Worm (Caenorhabditis elegans): Measurements from ENCODE around the gene ugt-30.

Gene ugt-30

ce11 chrV:15136772-15137171, 11.7 kb upstream of the ugt-30 start, which contains the start of gene aipl-1 (continued):
- TF ChIP-seq ZK337.2 (GFP tag; IDR thresholded peaks at IDR 0.05) = peak; percentile 47; the same call in 1 of the 2 replicates
- TF ChIP-seq lin-38 (GFP tag; IDR thresholded peaks at IDR 0.05) = peak; percentile 95
- no peak for TF ChIP-seq nhr-25 (tag; optimal IDR thresholded peaks at IDR 0.05; ENCODE audit: borderline replicate concordance, insufficient read depth)
- peak; percentile 69 for TF ChIP-seq nhr-28 (tag; optimal IDR thresholded peaks at IDR 0.05)
- TF ChIP-seq F26F4.8 (GFP tag; conservative IDR thresholded peaks at IDR 0.05) = no peak

ce11 chrV:15133812-15134211, 8.8 kb upstream of the ugt-30 start:
- TF ChIP-seq lsy-2 (tag; optimal IDR thresholded peaks at IDR 0.05) (no peak), F44E2.7 (GFP tag; IDR thresholded peaks at IDR 0.05) (no peak), nhr-28 (tag; optimal IDR thresholded peaks at IDR 0.05) (peak; percentile 36), F10B5.3 (tag; optimal IDR thresholded peaks at IDR 0.05) (no peak), nhr-102 (tag; optimal IDR thresholded peaks at IDR 0.05) (no peak), ztf-7 (tag; optimal IDR thresholded peaks at IDR 0.05) (no peak), nhr-237 (tag; optimal IDR thresholded peaks at IDR 0.05) (no peak), zip-11 (GFP tag; IDR thresholded peaks at IDR 0.05) (no peak), Y105C5A.15 (GFP tag; IDR thresholded peaks at IDR 0.05) (no peak), fos-1 (tag; optimal IDR thresholded peaks at IDR 0.05) (no peak), vab-7 (GFP tag; IDR thresholded peaks at IDR 0.05) (no peak), lir-3 (tag; optimal IDR thresholded peaks at IDR 0.05) (no peak), hif-1 (tag; optimal IDR thresholded peaks at IDR 0.05) (no peak), daf-8 (GFP tag; IDR thresholded peaks at IDR 0.05) (no peak), ceh-82 (tag; optimal IDR thresholded peaks at IDR 0.05) (no peak), F26F4.8 (GFP tag; conservative IDR thresholded peaks at IDR 0.05) (no peak), lin-39 (tag; optimal IDR thresholded peaks at IDR 0.05) (no peak), dmd-6 (GFP tag; IDR thresholded peaks at IDR 0.05) (peak; percentile 16; the same call in 1 of the 2 replicates), T26A8.4 (GFP tag; IDR thresholded peaks at IDR 0.05) (no peak), snpc-4 (tag; optimal IDR thresholded peaks at IDR 0.05) (no peak), daf-16 (GFP tag; optimal IDR thresholded peaks at IDR 0.05) (no peak), daf-16 (tag; optimal IDR thresholded peaks at IDR 0.05) (peak; percentile 25), mdl-1 (tag; optimal IDR thresholded peaks at IDR 0.05) (no peak), zfp-3 (GFP tag; conservative IDR thresholded peaks at IDR 0.05) (no peak), nhr-6 (tag; optimal IDR thresholded peaks at IDR 0.05) (peak; percentile 8), aha-1 (tag) (no peak), ctbp-1 (GFP tag; IDR thresholded peaks at IDR 0.05) (no peak), duxl-1 (tag; optimal IDR thresholded peaks at IDR 0.05; ENCODE audit: poor library complexity) (no peak), hlh-11 (tag; optimal IDR thresholded peaks at IDR 0.05) (no peak), lim-7 (GFP tag; IDR thresholded peaks at IDR 0.05) (no peak), daf-12 (tag; optimal IDR thresholded peaks at IDR 0.05) (no peak)

- TF ChIP-seq lsy-2 (tag; optimal IDR thresholded peaks at IDR 0.05) (no peak), dve-1 (tag; optimal IDR thresholded peaks at IDR 0.05; ENCODE audit: insufficient read depth) (no peak), nhr-237 (tag; optimal IDR thresholded peaks at IDR 0.05) (no peak), hif-1 (tag; optimal IDR thresholded peaks at IDR 0.05) (no peak), F37D6.2 (tag; optimal IDR thresholded peaks at IDR 0.05) (no peak), Y5F2A.4 (GFP tag; optimal IDR thresholded peaks at IDR 0.05) (no peak), lin-1 (GFP tag; IDR thresholded peaks at IDR 0.05) (no peak), T26A8.4 (GFP tag; IDR thresholded peaks at IDR 0.05) (no peak)
These were observed 7.4 kb upstream of the ugt-30 start, which contains the start of gene str-171 for ce11 chrV:15132423-15132822. Gene str-171 (minus strand): TSS chrV:15132523.

All from whole organism, L4 larva.